Fruit fly (Drosophila melanogaster) whole organism, pupa: Measurements from ENCODE around the gene CG5883.

ENCODE experiments used
- CG12605 ChIP-seq: fragments of 200-800 bp; sonication (Bioruptor generic); IDR thresholded peaks from 2 replicates; pipeline ENCODE4 v1.3.6; 2022; ENCODE audit warnings: missing biosample characterization, missing genetic modification characterization
- Ets98B ChIP-seq: fragments of 200-800 bp; sonication (Bioruptor generic); IDR thresholded peaks from 2 replicates; pipeline ENCODE4 v1.3.6; 2022; ENCODE audit warnings: missing biosample characterization, missing genetic modification characterization
- gl ChIP-seq: fragments of 200-800 bp; sonication (Bioruptor generic); optimal IDR thresholded peaks from 2 replicates; lab custom pipeline; 2018; ENCODE audit warnings: missing biosample characterization, mild to moderate bottlenecking, missing genetic modification characterization

- TF ChIP-seq Ets98B (no peak), CG12605 (GFP tag; lab: Robert Waterston, UW) (no peak), gl (tag; lab: Kevin White, UChicago) (no peak)
Observed at dm6 chr3L:11966104-11966503, 21.5 kb upstream of the CG5883 start, which contains the start of gene prc.
